Worm (Caenorhabditis elegans): Measurements from ENCODE around the gene ugt-29.
A peak's percentile ranks its signal among the peaks of the same experiment; 100 is the strongest.

Gene ugt-29

DNA sequence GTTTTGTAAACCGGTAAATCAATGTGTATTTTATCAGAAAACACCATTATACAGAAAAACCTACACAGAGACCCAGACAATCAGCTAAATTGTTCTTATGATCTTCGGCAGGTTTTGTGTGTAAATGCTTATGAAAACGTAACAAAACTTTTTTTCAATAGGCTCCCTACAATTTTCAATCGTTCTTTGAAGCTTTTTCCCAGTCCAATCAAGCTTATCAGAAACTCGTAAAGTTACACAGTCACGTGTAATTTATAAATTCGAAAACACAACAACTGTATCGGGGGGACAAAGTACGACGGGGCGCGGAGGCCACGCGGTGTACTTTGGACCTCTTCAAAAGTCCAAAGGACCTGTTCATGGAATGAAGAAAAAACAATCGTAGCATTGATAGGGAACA lies 30.8 kb upstream of the ugt-29 start:
- no peak for TF ChIP-seq unc-3 (GFP tag; conservative IDR thresholded peaks at IDR 0.05)
- TF ChIP-seq unc-3 (tag; optimal IDR thresholded peaks at IDR 0.05) = no peak
- peak; percentile 7 for TF ChIP-seq hlh-30 (tag; optimal IDR thresholded peaks at IDR 0.05; ENCODE audit: insufficient read depth)
- no peak for TF ChIP-seq eyg-1 (tag; optimal IDR thresholded peaks at IDR 0.05)

DNA sequence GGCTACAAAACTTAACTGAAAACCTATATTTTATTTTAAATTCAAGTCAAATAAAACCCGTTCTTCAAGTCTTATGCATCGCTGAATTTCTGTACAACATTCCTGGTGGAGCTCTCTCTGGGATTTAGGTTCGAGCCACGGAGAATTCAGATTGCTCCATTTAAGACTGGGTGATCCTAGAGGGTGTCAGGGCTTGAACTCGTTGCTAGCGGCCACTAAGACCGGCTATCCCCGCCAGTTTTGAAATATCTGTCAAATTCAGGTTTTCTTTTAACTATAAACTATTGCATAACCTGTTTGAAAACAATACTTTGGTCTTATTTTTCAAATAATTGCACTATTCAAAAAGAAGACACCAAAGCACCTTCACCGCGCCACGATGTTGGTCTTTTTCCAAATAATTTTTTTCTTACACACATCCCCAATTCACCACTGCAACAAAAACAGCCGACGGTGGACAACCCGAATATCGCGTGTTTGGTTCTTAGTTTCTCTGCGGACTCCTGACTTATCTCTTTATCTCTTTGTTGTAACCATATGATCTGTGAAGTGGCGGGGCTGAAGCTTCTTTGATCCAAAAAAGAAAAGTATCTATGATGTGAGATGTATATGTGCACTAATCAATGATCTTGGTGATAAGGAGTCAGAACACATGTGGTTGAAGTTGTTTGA lies 29.6 kb upstream of the ugt-29 start:
- TF ChIP-seq nhr-232 (tag; optimal IDR thresholded peaks at IDR 0.05) (no peak), hlh-30 (tag; optimal IDR thresholded peaks at IDR 0.05; ENCODE audit: insufficient read depth) (peak; percentile 6)

DNA sequence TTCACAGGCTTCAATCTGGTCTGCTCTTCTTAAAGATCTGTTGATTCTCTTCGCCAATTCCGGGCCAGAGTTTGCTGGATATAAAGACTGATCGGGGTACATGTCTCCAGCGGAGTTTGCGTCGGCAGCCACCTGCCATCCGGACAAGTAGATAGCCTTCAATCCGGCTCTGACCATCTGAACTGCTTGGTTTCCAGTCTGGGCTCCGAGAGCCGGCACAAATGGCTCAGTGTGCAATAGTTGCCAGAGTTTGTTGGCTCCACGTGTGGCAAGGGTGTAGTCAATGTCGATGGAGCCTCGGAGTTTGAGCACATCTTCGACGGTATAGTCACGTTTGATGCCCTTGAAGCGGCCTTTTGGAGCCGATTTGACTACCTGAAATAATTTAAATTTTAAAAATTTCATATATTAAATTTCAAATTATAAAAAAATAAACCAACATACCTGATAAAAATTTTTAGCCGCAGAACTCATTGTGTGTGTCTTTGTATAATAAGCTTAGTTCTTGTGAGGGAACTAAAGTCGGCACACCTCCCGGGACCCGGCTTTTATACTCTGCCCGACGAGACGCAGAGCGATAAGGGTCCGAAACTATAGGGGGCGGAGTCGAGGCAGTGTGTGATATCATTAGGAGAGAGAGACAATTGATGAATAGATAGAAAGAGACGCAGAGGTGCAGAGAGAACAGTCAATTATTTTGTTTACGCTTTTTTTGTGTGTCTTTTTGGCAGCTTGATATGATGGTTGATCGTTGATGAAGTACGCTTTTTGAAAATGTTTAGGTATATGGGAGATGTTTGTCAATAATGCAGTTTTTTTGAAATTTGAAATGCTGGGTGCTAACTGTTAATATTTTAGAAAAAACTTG lies 28.3 kb upstream of the ugt-29 start, which contains the start of the genes icl-1 and srh-2:
TSS of gene icl-1 (minus strand) at position 521 of the 868 bp plus-strand sequence.
TSS of gene srh-2 (plus strand) at position 818 of the 868 bp plus-strand sequence.
- TF ChIP-seq K02D7.2 (tag; optimal IDR thresholded peaks at IDR 0.05) (peak; percentile 2), pha-2 (tag; optimal IDR thresholded peaks at IDR 0.05) (no peak), zip-5 (tag; optimal IDR thresholded peaks at IDR 0.05) (no peak), madf-2 (tag; optimal IDR thresholded peaks at IDR 0.05) (no peak), ama-1 (optimal IDR thresholded peaks at IDR 0.05) (no peak), ref-2 (tag; optimal IDR thresholded peaks at IDR 0.05) (no peak), F13H6.1 (tag; optimal IDR thresholded peaks at IDR 0.05) (no peak), ceh-18 (tag; optimal IDR thresholded peaks at IDR 0.05) (peak; percentile 14), unc-55 (GFP tag; optimal IDR thresholded peaks at IDR 0.05) (peak; percentile 19), nfya-1 (tag; optimal IDR thresholded peaks at IDR 0.05) (peak; percentile 19), elt-2 (tag; optimal IDR thresholded peaks at IDR 0.05) (peak; percentile 78)

DNA sequence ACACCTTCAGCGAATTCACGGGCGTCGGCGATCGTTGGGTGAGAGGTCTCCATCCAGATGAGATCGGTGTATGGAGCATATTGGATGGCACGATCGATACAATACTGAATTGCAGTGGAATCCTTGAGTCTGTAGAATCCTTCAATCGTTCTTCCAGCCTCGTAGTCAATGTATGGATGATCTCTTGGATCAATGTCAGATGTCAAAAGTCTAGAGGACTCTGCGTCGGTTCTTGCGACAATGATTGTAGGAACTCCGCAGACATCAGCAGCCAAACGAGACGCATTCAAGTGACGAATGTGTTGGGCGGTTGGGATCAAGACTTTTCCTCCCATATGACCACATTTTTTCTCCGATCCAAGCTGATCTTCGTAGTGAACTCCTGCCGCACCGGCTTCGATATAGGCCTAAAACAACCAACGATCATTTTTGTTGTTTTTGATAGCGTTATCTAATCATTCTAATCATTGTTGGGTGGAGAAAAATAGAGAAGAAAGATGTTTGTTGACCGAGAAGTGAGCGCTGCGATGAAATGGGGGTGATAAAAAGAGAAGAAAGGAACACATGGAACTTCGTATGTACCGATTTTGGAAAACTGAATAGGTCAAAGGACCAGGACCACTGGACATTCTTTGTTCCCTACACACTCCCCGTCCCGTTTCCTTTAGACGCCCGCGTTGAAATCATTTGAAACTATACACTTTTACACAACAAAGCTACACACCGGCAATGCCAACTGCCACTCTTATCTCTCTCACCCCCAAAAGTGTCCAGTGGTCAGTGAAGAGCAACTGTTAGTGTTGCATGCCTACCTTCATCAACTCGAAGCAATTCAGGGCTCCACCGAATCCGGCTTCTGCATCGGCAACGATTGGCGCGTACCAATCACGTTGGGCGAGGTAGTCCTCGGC lies 27.4 kb upstream of the ugt-29 start:
- peak; percentile 37 for TF ChIP-seq elt-2 (tag; optimal IDR thresholded peaks at IDR 0.05)
- TF ChIP-seq fkh-6 (tag; optimal IDR thresholded peaks at IDR 0.05) = no peak

DNA sequence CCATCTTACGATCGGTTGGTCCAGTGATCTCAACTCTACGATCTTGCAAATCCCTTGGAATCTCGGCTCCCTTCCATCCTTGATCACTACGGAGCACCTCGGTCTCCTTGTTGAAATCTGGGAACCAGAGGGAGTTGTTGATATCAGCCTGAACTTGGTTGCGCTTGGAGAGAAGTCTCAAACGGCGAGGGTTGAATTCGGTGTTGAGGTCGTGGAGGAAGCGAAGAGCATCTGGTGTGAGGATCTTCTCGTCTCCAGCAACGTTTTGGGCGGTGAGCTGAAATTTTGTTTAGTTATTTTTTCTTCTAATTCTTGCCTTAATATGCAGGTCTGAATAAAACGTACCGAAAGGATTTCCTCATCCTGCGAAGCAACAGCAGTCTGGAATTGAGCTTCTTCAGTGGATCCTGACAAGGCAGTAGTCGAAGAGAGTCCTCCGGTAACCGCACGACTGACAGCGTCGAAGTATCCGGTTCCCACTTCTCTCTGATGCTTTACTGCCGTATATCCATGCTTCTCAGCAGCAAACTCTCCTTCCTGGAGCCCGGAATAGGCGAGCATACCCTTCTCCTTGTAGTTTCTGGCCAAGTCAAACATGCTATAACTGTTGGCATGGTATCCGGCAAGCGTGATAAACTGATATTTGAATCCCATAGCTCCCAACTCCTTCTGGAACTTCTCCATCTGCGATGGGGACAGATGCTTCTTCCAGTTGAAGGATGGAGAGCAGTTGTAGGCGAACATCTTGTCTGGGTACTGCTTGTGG lies 26.6 kb upstream of the ugt-29 start:
- TF ChIP-seq zip-5 (tag; optimal IDR thresholded peaks at IDR 0.05) = no peak
- TF ChIP-seq npax-4 (tag; optimal IDR thresholded peaks at IDR 0.05) = no peak

DNA sequence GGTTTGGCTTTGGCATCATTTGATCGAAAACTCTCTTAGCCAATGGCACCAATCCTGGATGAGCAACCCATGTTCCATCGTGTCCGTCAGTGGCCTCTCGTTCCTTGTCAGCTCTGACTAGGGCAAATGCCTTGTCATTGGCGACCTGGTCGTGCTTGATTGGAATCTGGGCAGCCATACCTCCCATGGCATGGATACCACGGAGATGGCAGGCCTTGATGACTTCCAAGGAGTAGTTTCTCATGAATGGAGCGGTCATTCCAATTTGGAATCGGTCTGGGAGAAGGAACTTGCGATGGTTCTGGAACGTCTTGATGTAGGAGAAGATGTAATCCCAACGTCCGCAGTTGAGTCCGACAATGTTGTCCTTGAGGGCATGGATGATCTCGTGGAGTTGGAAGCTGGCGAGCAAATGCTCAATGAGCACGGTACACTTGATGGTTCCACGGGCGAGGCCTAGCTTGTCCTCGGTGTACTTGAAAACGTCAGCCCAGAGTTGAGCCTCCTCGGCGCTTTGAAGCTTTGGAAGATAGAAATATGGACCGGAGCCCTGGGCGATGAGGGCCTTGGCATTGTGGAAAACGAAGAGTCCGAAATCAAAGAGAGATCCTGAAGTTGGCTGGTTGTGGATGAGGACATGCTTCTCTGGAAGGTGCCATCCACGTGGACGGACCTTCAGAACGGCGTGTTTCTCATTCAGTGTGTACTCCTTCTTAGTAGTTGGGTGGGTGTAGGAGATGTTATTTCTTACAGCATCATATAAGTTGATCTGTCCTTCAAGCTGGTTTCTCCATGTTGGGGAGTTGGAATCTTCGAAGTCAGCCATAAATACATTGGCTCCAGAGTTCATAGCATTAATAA lies 25.8 kb upstream of the ugt-29 start:
- TF ChIP-seq syd-9 (tag; optimal IDR thresholded peaks at IDR 0.05) = peak; percentile 21
- no peak for TF ChIP-seq unc-3 (GFP tag; conservative IDR thresholded peaks at IDR 0.05)
- no peak for TF ChIP-seq unc-3 (tag; optimal IDR thresholded peaks at IDR 0.05)

DNA sequence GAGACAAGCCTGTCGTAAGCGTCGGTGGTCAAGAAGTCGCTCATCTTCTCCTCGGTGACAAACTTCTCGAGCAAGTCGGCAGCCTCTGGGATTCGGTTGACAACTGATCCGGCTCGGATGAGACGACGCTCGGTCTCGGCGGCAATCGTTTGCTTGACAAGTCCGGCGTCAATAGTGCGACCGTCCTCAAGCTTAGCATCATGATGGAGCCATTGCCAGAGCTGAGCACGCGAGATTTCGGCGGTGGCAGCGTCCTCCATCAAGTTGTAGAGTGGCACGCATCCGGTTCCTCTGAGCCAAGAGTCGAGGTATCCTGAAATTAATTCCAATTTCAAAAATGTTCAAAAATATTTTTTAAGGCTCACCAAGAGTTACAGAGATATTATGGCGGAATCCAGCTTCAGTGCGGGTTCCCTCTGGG lies 25.1 kb upstream of the ugt-29 start:
- TF ChIP-seq unc-86 (tag; optimal IDR thresholded peaks at IDR 0.05) (no peak), Y22D7AL.16 (tag; optimal IDR thresholded peaks at IDR 0.05) (no peak), ceh-14 (tag; optimal IDR thresholded peaks at IDR 0.05) (no peak), sox-2 (GFP tag; IDR thresholded peaks at IDR 0.05) (no peak), pqm-1 (tag; optimal IDR thresholded peaks at IDR 0.05) (no peak), nhr-232 (tag; optimal IDR thresholded peaks at IDR 0.05) (no peak), dve-1 (tag; optimal IDR thresholded peaks at IDR 0.05) (no peak), ceh-2 (tag; optimal IDR thresholded peaks at IDR 0.05) (no peak), ceh-22 (tag; optimal IDR thresholded peaks at IDR 0.05) (no peak), T23F11.4 (GFP tag; optimal IDR thresholded peaks at IDR 0.05) (no peak), fkh-10 (GFP tag; optimal IDR thresholded peaks at IDR 0.05) (no peak), unc-3 (GFP tag; conservative IDR thresholded peaks at IDR 0.05) (no peak), unc-3 (tag; optimal IDR thresholded peaks at IDR 0.05) (no peak), zip-5 (tag; optimal IDR thresholded peaks at IDR 0.05) (no peak), ceh-19 (GFP tag; optimal IDR thresholded peaks at IDR 0.05) (no peak), elt-4 (tag; optimal IDR thresholded peaks at IDR 0.05) (no peak), gmeb-2 (tag; optimal IDR thresholded peaks at IDR 0.05) (no peak)
